Worm (Caenorhabditis elegans): ENCODE data around the gene odr-4.

Gene odr-4

DNA sequence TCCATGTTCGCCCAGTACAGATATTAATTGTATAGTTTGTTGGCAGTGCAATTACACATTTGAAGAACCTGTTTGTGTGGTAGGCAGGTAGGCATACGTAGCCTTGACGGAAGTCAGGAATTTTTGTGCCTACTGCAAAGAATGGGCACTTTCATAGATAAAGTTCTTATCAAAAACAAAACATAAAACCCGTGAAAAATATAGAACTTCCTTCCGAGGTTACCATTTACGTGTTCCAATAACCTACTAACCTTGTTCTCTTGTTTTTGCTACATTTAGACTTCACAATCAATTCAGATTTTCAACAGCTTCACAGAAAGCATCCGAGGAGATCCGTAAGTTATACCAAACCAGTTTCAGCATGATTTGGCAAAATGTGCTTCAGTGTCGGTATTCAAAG lies 17.3 kb upstream of the odr-4 start, which contains the start of gene F37A4.4:
F37A4.4 (plus strand) TSS at position 301 of the 400 bp plus-strand sequence.
- TF ChIP-seq ces-1 (GFP tag; optimal IDR thresholded peaks at IDR 0.05) (no peak), ztf-4 (tag; optimal IDR thresholded peaks at IDR 0.05) (no peak), lin-13 (GFP tag; optimal IDR thresholded peaks at IDR 0.05) (no peak), unc-30 (tag; optimal IDR thresholded peaks at IDR 0.05) (no peak), skn-1 (tag; optimal IDR thresholded peaks at IDR 0.05) (no peak), efl-3 (GFP tag; optimal IDR thresholded peaks at IDR 0.05) (no peak), pqm-1 (tag; optimal IDR thresholded peaks at IDR 0.05) (no peak)

DNA sequence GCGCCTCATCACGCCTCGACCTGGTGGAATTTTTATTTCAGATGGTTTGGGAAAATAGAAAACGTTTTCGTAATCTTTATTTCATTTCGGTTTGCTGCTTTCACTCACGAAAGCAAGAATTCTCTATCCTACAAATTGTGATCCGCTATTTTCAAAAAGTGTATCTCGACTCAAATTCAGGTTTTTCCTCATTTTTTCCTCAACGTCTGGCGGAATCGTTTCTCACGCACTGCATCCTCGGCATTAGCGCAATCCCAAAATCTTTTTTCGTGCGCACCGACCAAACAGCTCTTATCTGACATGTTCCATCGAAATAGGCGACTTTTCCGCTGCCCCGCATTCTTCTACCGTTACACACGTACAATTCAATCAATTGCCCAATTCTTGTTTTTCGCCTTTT lies 12.3 kb upstream of the odr-4 start, which contains the start of gene F37A4.3:
F37A4.3 (plus strand) TSS at position 301 of the 400 bp plus-strand sequence.
- TF ChIP-seq nhr-76 (tag; optimal IDR thresholded peaks at IDR 0.05) (no peak), nhr-11 (tag; optimal IDR thresholded peaks at IDR 0.05) (no peak), unc-130 (tag; optimal IDR thresholded peaks at IDR 0.05) (no peak), fkh-4 (tag; optimal IDR thresholded peaks at IDR 0.05; ENCODE audit: borderline replicate concordance) (no peak), ceh-82 (tag; optimal IDR thresholded peaks at IDR 0.05) (no peak), isw-1 (GFP tag; IDR thresholded peaks at IDR 0.05) (no peak), lin-39 (tag; optimal IDR thresholded peaks at IDR 0.05) (no peak), snu-23 (GFP tag; optimal IDR thresholded peaks at IDR 0.05) (no peak), C34B4.2 (tag; optimal IDR thresholded peaks at IDR 0.05) (no peak), nhr-12 (tag; optimal IDR thresholded peaks at IDR 0.05) (no peak), sup-37 (GFP tag; optimal IDR thresholded peaks at IDR 0.05) (no peak), lin-14 (GFP tag; optimal IDR thresholded peaks at IDR 0.05) (no peak), elt-3 (tag; optimal IDR thresholded peaks at IDR 0.05) (no peak), pqm-1 (tag; optimal IDR thresholded peaks at IDR 0.05) (no peak), mef-2 (tag; optimal IDR thresholded peaks at IDR 0.05) (no peak), nhr-19 (GFP tag; conservative IDR thresholded peaks at IDR 0.05) (no peak), vab-15 (tag; optimal IDR thresholded peaks at IDR 0.05) (no peak)

ce11 chrIII:6722208-6722679 lies 8.4 kb upstream of the odr-4 start, which contains the start of the genes bath-41 and F37A4.2:
Gene bath-41 (minus strand): TSS chrIII:6722258.
Gene F37A4.2 (plus strand): TSS chrIII:6722454.
- no peak for TF ChIP-seq nhr-19 (GFP tag; conservative IDR thresholded peaks at IDR 0.05)
- TF ChIP-seq vab-15 (tag; optimal IDR thresholded peaks at IDR 0.05) = no peak
- no peak for TF ChIP-seq swsn-7 (tag; optimal IDR thresholded peaks at IDR 0.05)
- TF ChIP-seq lin-15B (tag; optimal IDR thresholded peaks at IDR 0.05) = peak; percentile 13
- no peak for TF ChIP-seq isw-1 (GFP tag; IDR thresholded peaks at IDR 0.05)
- no peak for TF ChIP-seq rnt-1 (tag; optimal IDR thresholded peaks at IDR 0.05)
- no peak for TF ChIP-seq ceh-90 (tag; optimal IDR thresholded peaks at IDR 0.05)
- TF ChIP-seq ztf-4 (tag; optimal IDR thresholded peaks at IDR 0.05) = no peak
- TF ChIP-seq xbp-1 (tag; optimal IDR thresholded peaks at IDR 0.05) = no peak
- TF ChIP-seq nhr-20 (tag; optimal IDR thresholded peaks at IDR 0.05) = no peak
- peak in 1 of 2 experiments; percentile 48 for TF ChIP-seq lin-35 (GFP tag; optimal IDR thresholded peaks at IDR 0.05)
- peak; percentile 9 for TF ChIP-seq blmp-1 (tag; optimal IDR thresholded peaks at IDR 0.05)
- peak in 2 of 3 experiments; percentile 24 to 61 for TF ChIP-seq dpl-1 (GFP tag; optimal IDR thresholded peaks at IDR 0.05)
- no peak for TF ChIP-seq lsy-2 (tag; optimal IDR thresholded peaks at IDR 0.05)
- no peak for TF ChIP-seq sptf-1 (tag; optimal IDR thresholded peaks at IDR 0.05)
- TF ChIP-seq nhr-84 (tag; optimal IDR thresholded peaks at IDR 0.05) = no peak
- no peak for TF ChIP-seq pag-3 (tag; optimal IDR thresholded peaks at IDR 0.05; ENCODE audit: borderline replicate concordance, insufficient read depth)
- TF ChIP-seq hlh-4 (tag; optimal IDR thresholded peaks at IDR 0.05) = no peak
- TF ChIP-seq efl-1 (optimal IDR thresholded peaks at IDR 0.05) = peak; percentile 37 to 44
- peak; percentile 43 to 95 for TF ChIP-seq efl-1 (GFP tag; optimal IDR thresholded peaks at IDR 0.05 in 1 of 2)
- no peak for TF ChIP-seq zip-4 (GFP tag; optimal IDR thresholded peaks at IDR 0.05)
- no peak for TF ChIP-seq ztf-11 (tag; optimal IDR thresholded peaks at IDR 0.05)
- no peak for TF ChIP-seq fos-1 (tag; optimal IDR thresholded peaks at IDR 0.05)
- no peak for TF ChIP-seq fkh-10 (GFP tag; optimal IDR thresholded peaks at IDR 0.05)
- no peak for TF ChIP-seq nhr-85 (tag)
- TF ChIP-seq mdl-1 (tag; optimal IDR thresholded peaks at IDR 0.05) = no peak
- TF ChIP-seq fkh-8 (tag; optimal IDR thresholded peaks at IDR 0.05) = no peak
